Fruit fly (Drosophila melanogaster): Measurements from ENCODE around the gene myo.
A peak's percentile ranks its signal among the peaks of the same experiment; 100 is the strongest.

Gene myo

dm6 chr4:696638-697037 lies 783 bp upstream of the myo start (continued):
- no peak for TF ChIP-seq CG18619 (GFP tag; optimal IDR thresholded peaks at IDR 0.05)
- TF ChIP-seq CG14050 (GFP tag; IDR thresholded peaks at IDR 0.05): no peak
- TF ChIP-seq Opbp (GFP tag; IDR thresholded peaks at IDR 0.05; ENCODE audit: partially characterized antibody): no peak
- no peak for TF ChIP-seq Six4 (GFP tag; optimal IDR thresholded peaks at IDR 0.05)
- TF ChIP-seq Fer3 (tag; optimal IDR thresholded peaks at IDR 0.05): peak; percentile 29
- no peak for TF ChIP-seq CG11093 (GFP tag; IDR thresholded peaks at IDR 0.05)
- no peak for TF ChIP-seq CG9797 (GFP tag; optimal IDR thresholded peaks at IDR 0.05)
- no peak for TF ChIP-seq ap (GFP tag; IDR thresholded peaks at IDR 0.05)
- peak; percentile 78 for TF ChIP-seq Lhr (GFP tag; optimal IDR thresholded peaks at IDR 0.05)
- TF ChIP-seq Oaz (GFP tag; IDR thresholded peaks at IDR 0.05): no peak
- no peak for TF ChIP-seq tio (GFP tag; optimal IDR thresholded peaks at IDR 0.05)
- TF ChIP-seq CG15696 (tag; optimal IDR thresholded peaks at IDR 0.05): peak; percentile 5
- peak; percentile 70 for TF ChIP-seq CG33213 (GFP tag; optimal IDR thresholded peaks at IDR 0.05)
- no peak for TF ChIP-seq Lpt (GFP tag; optimal IDR thresholded peaks at IDR 0.05)
- no peak for TF ChIP-seq Hand (GFP tag; optimal IDR thresholded peaks at IDR 0.05)
- no peak for TF ChIP-seq CG18011 (GFP tag; optimal IDR thresholded peaks at IDR 0.05)
- peak; percentile 56 for TF ChIP-seq CG17829 (tag; optimal IDR thresholded peaks at IDR 0.05)
- no peak for TF ChIP-seq psq (GFP tag; optimal IDR thresholded peaks at IDR 0.05)
- no peak; the same call in 1 of the 2 replicates for TF ChIP-seq sob (GFP tag; IDR thresholded peaks at IDR 0.05)
- peak; percentile 32 for TF ChIP-seq grau (tag; optimal IDR thresholded peaks at IDR 0.05)
- no peak for TF ChIP-seq Mrtf (GFP tag; IDR thresholded peaks at IDR 0.05)
- TF ChIP-seq HLHmδ (GFP tag; optimal IDR thresholded peaks at IDR 0.05): no peak
- no peak for TF ChIP-seq pb (GFP tag; optimal IDR thresholded peaks at IDR 0.05)
- no peak for TF ChIP-seq CG7556 (GFP tag; optimal IDR thresholded peaks at IDR 0.05)
- peak; percentile 14 for TF ChIP-seq CG10267 (tag; optimal IDR thresholded peaks at IDR 0.05)
- TF ChIP-seq ssp (GFP tag; IDR thresholded peaks at IDR 0.05): peak; percentile 96
- peak; percentile 88 for TF ChIP-seq CG13894 (tag; optimal IDR thresholded peaks at IDR 0.05)
- no peak for TF ChIP-seq CG15073 (GFP tag; optimal IDR thresholded peaks at IDR 0.05)
- no peak for TF ChIP-seq CG10654 (GFP tag; optimal IDR thresholded peaks at IDR 0.05)
- TF ChIP-seq CG17568 (GFP tag; optimal IDR thresholded peaks at IDR 0.05): peak; percentile 34
- no peak for TF ChIP-seq run (tag; optimal IDR thresholded peaks at IDR 0.05)
- TF ChIP-seq CG11723 (GFP tag; optimal IDR thresholded peaks at IDR 0.05): peak; percentile 40
- TF ChIP-seq CG8388 (GFP tag; optimal IDR thresholded peaks at IDR 0.05): peak; percentile 12
- TF ChIP-seq Jarid2 (GFP tag; optimal IDR thresholded peaks at IDR 0.05): no peak
- TF ChIP-seq pan (optimal IDR thresholded peaks at IDR 0.05): no peak
- no peak for TF ChIP-seq pan (GFP tag; optimal IDR thresholded peaks at IDR 0.05 in 1 of 2, IDR thresholded peaks at IDR 0.05 in 1 of 2)
- TF ChIP-seq Rfx (GFP tag; IDR thresholded peaks at IDR 0.05): no peak
- TF ChIP-seq CG12104 (GFP tag; optimal IDR thresholded peaks at IDR 0.05): peak; percentile 20
- no peak for TF ChIP-seq CG5180 (GFP tag; optimal IDR thresholded peaks at IDR 0.05)
- TF ChIP-seq CG9876 (GFP tag; optimal IDR thresholded peaks at IDR 0.05): peak; percentile 15
- TF ChIP-seq twi (tag; optimal IDR thresholded peaks at IDR 0.05): peak; percentile 53
- no peak; the same call in 3 of the 4 replicates for TF ChIP-seq Gug (GFP tag; IDR thresholded peaks at IDR 0.05)
- no peak for TF ChIP-seq fu2 (GFP tag; optimal IDR thresholded peaks at IDR 0.05)
- TF ChIP-seq CG12942 (GFP tag; optimal IDR thresholded peaks at IDR 0.05): no peak
- TF ChIP-seq sr (GFP tag; IDR thresholded peaks at IDR 0.05): no peak
- TF ChIP-seq Hr78 (GFP tag; optimal IDR thresholded peaks at IDR 0.05): no peak
- no peak for TF ChIP-seq Trl (optimal IDR thresholded peaks at IDR 0.05)
- TF ChIP-seq Trl (GFP tag; optimal IDR thresholded peaks at IDR 0.05): peak; percentile 35
- no peak for TF ChIP-seq crol (GFP tag; IDR thresholded peaks at IDR 0.05)
- TF ChIP-seq unpg (GFP tag; optimal IDR thresholded peaks at IDR 0.05): peak; percentile 1
- no peak for TF ChIP-seq crc (GFP tag; optimal IDR thresholded peaks at IDR 0.05)
- no peak for TF ChIP-seq CG4730 (GFP tag; IDR thresholded peaks at IDR 0.05)
